Worm (Caenorhabditis elegans): ENCODE measurements around the gene ser-2.

DNA sequence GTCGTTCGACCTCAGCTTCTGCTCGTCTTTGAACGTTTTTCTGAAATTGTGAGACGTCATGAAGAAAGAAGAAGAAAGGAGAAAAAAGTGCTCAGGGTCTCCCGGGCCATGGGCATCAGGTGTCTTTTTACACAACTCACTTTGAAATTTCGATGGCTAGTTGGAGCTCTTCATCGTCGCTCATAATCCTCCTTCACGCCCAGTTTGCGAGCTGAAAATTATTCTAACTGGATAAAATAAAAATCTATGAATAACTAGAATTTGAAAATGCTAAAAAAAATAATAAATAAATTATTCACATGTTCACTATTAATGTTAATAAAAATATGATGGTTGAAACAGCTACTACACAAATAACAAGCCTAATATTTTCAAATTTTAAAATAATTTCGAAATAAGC is 56.6 kb downstream of the ser-2 start, which contains the start of gene piki-1:
- no peak for TF ChIP-seq cog-1 (tag; optimal IDR thresholded peaks at IDR 0.05)
- no peak for TF ChIP-seq klf-2 (GFP tag; conservative IDR thresholded peaks at IDR 0.05)
- TF ChIP-seq flt-1 (GFP tag; IDR thresholded peaks at IDR 0.05), result no peak
- TF ChIP-seq T22C8.4 (GFP tag; IDR thresholded peaks at IDR 0.05), result no peak
- no peak for TF ChIP-seq med-1 (GFP tag; optimal IDR thresholded peaks at IDR 0.05; ENCODE audit: insufficient read depth)
- no peak for TF ChIP-seq tab-1 (GFP tag; IDR thresholded peaks at IDR 0.05)
- no peak for TF ChIP-seq ztf-29 (GFP tag; IDR thresholded peaks at IDR 0.05)
- no peak for TF ChIP-seq ztf-23 (GFP tag; IDR thresholded peaks at IDR 0.05)
- no peak for TF ChIP-seq ref-1 (GFP tag; conservative IDR thresholded peaks at IDR 0.05)
